Fruit fly (Drosophila melanogaster): Measurements from ENCODE around the gene CG1582.

Gene CG1582

dm6 chrX:10912585-10912984 lies 13.5 kb upstream of the CG1582 start:
- TF ChIP-seq Myc (optimal IDR thresholded peaks at IDR 0.05) (no peak), insv (optimal IDR thresholded peaks at IDR 0.05) (no peak), ttk (optimal IDR thresholded peaks at IDR 0.05) (no peak), Sin3A (optimal IDR thresholded peaks at IDR 0.05) (no peak), psq (optimal IDR thresholded peaks at IDR 0.05) (no peak), h (optimal IDR thresholded peaks at IDR 0.05) (no peak)

dm6 chrX:10906222-10906866 lies 7.2 kb upstream of the CG1582 start:
- no peak for TF ChIP-seq ttk (optimal IDR thresholded peaks at IDR 0.05)
- no peak for TF ChIP-seq Myc (optimal IDR thresholded peaks at IDR 0.05)
- no peak for TF ChIP-seq Sin3A (optimal IDR thresholded peaks at IDR 0.05)
- TF ChIP-seq psq (optimal IDR thresholded peaks at IDR 0.05), result no peak
- no peak for TF ChIP-seq insv (optimal IDR thresholded peaks at IDR 0.05)
- TF ChIP-seq h (optimal IDR thresholded peaks at IDR 0.05), result no peak

- TF ChIP-seq insv (optimal IDR thresholded peaks at IDR 0.05) (no peak), h (optimal IDR thresholded peaks at IDR 0.05) (no peak), Myc (optimal IDR thresholded peaks at IDR 0.05) (no peak), Sin3A (optimal IDR thresholded peaks at IDR 0.05) (no peak), ttk (optimal IDR thresholded peaks at IDR 0.05) (no peak), psq (optimal IDR thresholded peaks at IDR 0.05) (no peak)
These were observed 6.4 kb upstream of the CG1582 start, which contains the start of gene CG43901 for dm6 chrX:10905467-10905866. Gene CG43901 (plus strand): TSS chrX:10905767.

- TF ChIP-seq ttk (optimal IDR thresholded peaks at IDR 0.05) (no peak), insv (optimal IDR thresholded peaks at IDR 0.05) (no peak), h (optimal IDR thresholded peaks at IDR 0.05) (no peak), Myc (optimal IDR thresholded peaks at IDR 0.05) (no peak), Sin3A (optimal IDR thresholded peaks at IDR 0.05) (no peak), psq (optimal IDR thresholded peaks at IDR 0.05) (no peak)
These were observed 5.9 kb upstream of the CG1582 start for dm6 chrX:10905047-10905446.

dm6 chrX:10899665-10900064 lies 563 bp upstream of the CG1582 start, which contains the start of gene CG15208:
Gene CG15208 (plus strand): TSS chrX:10899965.
- TF ChIP-seq h (optimal IDR thresholded peaks at IDR 0.05) (no peak), psq (optimal IDR thresholded peaks at IDR 0.05) (no peak), Myc (optimal IDR thresholded peaks at IDR 0.05) (no peak), Sin3A (optimal IDR thresholded peaks at IDR 0.05) (no peak), ttk (optimal IDR thresholded peaks at IDR 0.05) (no peak), insv (optimal IDR thresholded peaks at IDR 0.05) (no peak)

dm6 chrX:10893208-10893607 lies 5.9 kb downstream of the CG1582 start:
- no peak for TF ChIP-seq h (optimal IDR thresholded peaks at IDR 0.05)
- TF ChIP-seq Myc (optimal IDR thresholded peaks at IDR 0.05), result no peak
- TF ChIP-seq Sin3A (optimal IDR thresholded peaks at IDR 0.05), result no peak
- TF ChIP-seq psq (optimal IDR thresholded peaks at IDR 0.05), result no peak
- no peak for TF ChIP-seq ttk (optimal IDR thresholded peaks at IDR 0.05)

- no peak for TF ChIP-seq h (optimal IDR thresholded peaks at IDR 0.05)
These were observed 8.0 kb downstream of the CG1582 start, which contains the start of gene Ork1 for dm6 chrX:10891150-10891549. Gene Ork1 (minus strand): TSS chrX:10891250.

dm6 chrX:10889955-10890617 lies 9.0 kb downstream of the CG1582 start:
- TF ChIP-seq Sin3A (optimal IDR thresholded peaks at IDR 0.05) (no peak), h (optimal IDR thresholded peaks at IDR 0.05) (no peak), insv (optimal IDR thresholded peaks at IDR 0.05) (no peak), ttk (optimal IDR thresholded peaks at IDR 0.05) (no peak), Myc (optimal IDR thresholded peaks at IDR 0.05) (no peak), psq (optimal IDR thresholded peaks at IDR 0.05) (no peak)

- TF ChIP-seq Myc (optimal IDR thresholded peaks at IDR 0.05), result no peak
- no peak for TF ChIP-seq psq (optimal IDR thresholded peaks at IDR 0.05)
- TF ChIP-seq h (optimal IDR thresholded peaks at IDR 0.05), result no peak
- TF ChIP-seq insv (optimal IDR thresholded peaks at IDR 0.05), result no peak
- TF ChIP-seq ttk (optimal IDR thresholded peaks at IDR 0.05), result no peak
- TF ChIP-seq Sin3A (optimal IDR thresholded peaks at IDR 0.05), result no peak
These were observed 11.5 kb downstream of the CG1582 start for dm6 chrX:10887643-10888042.

dm6 chrX:10886418-10886817 lies 12.7 kb downstream of the CG1582 start:
- TF ChIP-seq Sin3A (optimal IDR thresholded peaks at IDR 0.05) (no peak), ttk (optimal IDR thresholded peaks at IDR 0.05) (no peak), h (optimal IDR thresholded peaks at IDR 0.05) (no peak), Myc (optimal IDR thresholded peaks at IDR 0.05) (no peak), psq (optimal IDR thresholded peaks at IDR 0.05) (no peak), insv (optimal IDR thresholded peaks at IDR 0.05) (no peak)

dm6 chrX:10883740-10884139 lies 15.4 kb downstream of the CG1582 start:
- TF ChIP-seq insv (optimal IDR thresholded peaks at IDR 0.05), result no peak
- TF ChIP-seq ttk (optimal IDR thresholded peaks at IDR 0.05), result no peak
- TF ChIP-seq Myc (optimal IDR thresholded peaks at IDR 0.05), result no peak
- TF ChIP-seq h (optimal IDR thresholded peaks at IDR 0.05), result no peak
- TF ChIP-seq psq (optimal IDR thresholded peaks at IDR 0.05), result no peak
- no peak for TF ChIP-seq Sin3A (optimal IDR thresholded peaks at IDR 0.05)

- TF ChIP-seq ttk (optimal IDR thresholded peaks at IDR 0.05), result no peak
- TF ChIP-seq h (optimal IDR thresholded peaks at IDR 0.05), result no peak
These were observed 16.3 kb downstream of the CG1582 start for dm6 chrX:10882786-10883185.
